Worm (Caenorhabditis elegans) whole organism, L4/young adult: Measurements from ENCODE around the gene F25E5.16.

Experiments
- W03F9.2 ChIP-seq: fragments of 150-350 bp; optimal IDR thresholded peaks from 2 replicates; lab custom pipeline; 2014; ENCODE audit warnings: missing biosample characterization, missing genetic modification characterization
- dao-5 ChIP-seq: sonication (generic microtip); optimal IDR thresholded peaks from 2 replicates; lab custom pipeline; 2016; ENCODE audit warnings: missing genotype, missing genetic modification characterization, moderate library complexity, missing compliant biosample characterization
- him-1 ChIP-seq: sonication (generic microtip); optimal IDR thresholded peaks from 2 replicates; lab custom pipeline; 2016; ENCODE audit warnings: missing genotype, missing genetic modification reagents, missing genetic modification characterization, missing compliant biosample characterization

DNA sequence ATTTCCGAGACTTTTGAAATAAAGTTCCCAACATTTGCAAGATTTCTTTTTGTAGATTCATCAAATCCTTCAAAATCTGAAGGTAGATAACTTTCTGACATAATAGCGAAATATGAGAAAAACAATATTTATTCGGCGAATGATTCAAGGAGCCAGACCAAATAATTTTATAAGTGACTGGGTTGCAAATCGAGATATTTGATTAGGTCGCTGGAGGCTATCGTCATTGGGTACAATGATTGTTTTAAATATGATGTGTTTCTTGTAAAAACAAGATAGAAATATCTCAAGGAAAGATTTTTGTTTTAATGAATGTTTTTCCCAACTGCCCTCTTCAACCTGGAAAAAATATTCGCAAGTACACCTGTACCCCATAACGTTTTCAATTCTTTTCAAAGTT, 9.2 kb upstream of the F25E5.16 start, which contains the start of gene srw-69:
- TF ChIP-seq him-1 (tag; lab: Kevin White, UChicago): no peak
- TF ChIP-seq dao-5 (tag; lab: Kevin White, UChicago): no peak
- no peak for TF ChIP-seq W03F9.2 (tag; lab: Kevin White, UChicago)
